Worm (Caenorhabditis elegans) whole organism, L3 larva: ENCODE data around the gene clr-1.

Experiments
- aly-2 ChIP-seq: fragments of 150-350 bp; optimal IDR thresholded peaks from 2 replicates; lab custom pipeline; 2014; ENCODE audit warnings: missing biosample characterization, missing genetic modification characterization
- elt-2 ChIP-seq: sonication (generic microtip); optimal IDR thresholded peaks from 2 replicates; lab custom pipeline; 2016; ENCODE audit warnings: missing genetic modification reagents, mild to moderate bottlenecking, missing genetic modification characterization, missing compliant biosample characterization
- fkh-10 ChIP-seq: sonication (generic microtip); optimal IDR thresholded peaks from 2 replicates; lab custom pipeline; 2017; ENCODE audit warnings: missing biosample characterization, missing genetic modification reagents, missing genetic modification characterization
- lsy-12 ChIP-seq: sonication (generic microtip); optimal IDR thresholded peaks from 2 replicates; lab custom pipeline; 2016; ENCODE audit warnings: mild to moderate bottlenecking, missing genetic modification characterization, missing compliant biosample characterization
- mml-1 ChIP-seq: fragments of 150-350 bp; sonication (generic microtip); optimal IDR thresholded peaks from 3 replicates; lab custom pipeline; 2014; ENCODE audit warnings: missing biosample characterization, missing genetic modification characterization
- nhr-11 ChIP-seq: fragments of 150-350 bp; optimal IDR thresholded peaks from 2 replicates; lab custom pipeline; 2014; ENCODE audit warnings: missing biosample characterization, missing genetic modification characterization
- nhr-23 ChIP-seq: fragments of 150-350 bp; optimal IDR thresholded peaks from 2 replicates; lab custom pipeline; 2014; ENCODE audit warnings: missing biosample characterization, missing genetic modification reagents, missing genetic modification characterization
- nhr-43 ChIP-seq: sonication (generic microtip); optimal IDR thresholded peaks from 2 replicates; lab custom pipeline; 2016; ENCODE audit warnings: mild to moderate bottlenecking, missing genetic modification characterization, missing compliant biosample characterization; ENCODE audit not compliant: poor library complexity, severe bottlenecking
- unc-62 ChIP-seq: fragments of 150-350 bp; sonication (generic microtip); optimal IDR thresholded peaks from 4 replicates; lab custom pipeline; 2014; ENCODE audit warnings: missing biosample characterization, missing genetic modification reagents, missing genetic modification characterization
- ztf-11 ChIP-seq: fragments of 150-350 bp; optimal IDR thresholded peaks from 2 replicates; lab custom pipeline; 2014; ENCODE audit warnings: missing biosample characterization, missing genetic modification characterization

- TF ChIP-seq nhr-23 (tag; lab: Kevin White, UChicago), result no peak
- TF ChIP-seq unc-62 (GFP tag; lab: Kevin White, UChicago), result no peak
- TF ChIP-seq lsy-12, result no peak
- TF ChIP-seq elt-2, result no peak
- TF ChIP-seq aly-2, result no peak
- no peak for TF ChIP-seq ztf-11 (tag; lab: Kevin White, UChicago)
- no peak for TF ChIP-seq mml-1
- TF ChIP-seq fkh-10 (GFP tag; lab: Kevin White, UChicago), result no peak
- no peak for TF ChIP-seq nhr-43 (tag; lab: Kevin White, UChicago)
- TF ChIP-seq nhr-11 (tag; lab: Kevin White, UChicago), result no peak
Observed at ce11 chrII:5437586-5437985, 28.6 kb upstream of the clr-1 start, which contains the start of gene F07F6.1.
